Fruit fly (Drosophila melanogaster) whole organism, pupa: Measurements from ENCODE around the gene CG8507.
A peak's percentile ranks its signal among the peaks of the same experiment; 100 is the strongest.

Experiments used
- CG10348 ChIP-seq: fragments of 200-800 bp; sonication (Bioruptor generic); IDR thresholded peaks from 2 replicates; pipeline ENCODE4 v1.3.6; 2022; ENCODE audit warnings: missing biosample characterization, missing genetic modification characterization
- CG12605 ChIP-seq: fragments of 200-800 bp; sonication (Bioruptor generic); IDR thresholded peaks from 2 replicates; pipeline ENCODE4 v1.3.6; 2022; ENCODE audit warnings: missing biosample characterization, missing genetic modification characterization
- CG13204 ChIP-seq: fragments of 200-800 bp; sonication (Bioruptor generic); optimal IDR thresholded peaks from 2 replicates; lab custom pipeline; 2018; ENCODE audit warnings: missing biosample characterization, mild to moderate bottlenecking, missing genetic modification characterization, moderate library complexity
- CG14655 ChIP-seq: fragments of 200-800 bp; sonication (Bioruptor generic); optimal IDR thresholded peaks from 3 replicates; lab custom pipeline; 2017; ENCODE audit warnings: mild to moderate bottlenecking, missing biosample characterization, missing genetic modification reagents, missing genetic modification characterization
- CG15710 ChIP-seq: fragments of 200-800 bp; sonication (Bioruptor generic); optimal IDR thresholded peaks from 2 replicates; lab custom pipeline; 2018; ENCODE audit warnings: missing biosample characterization, mild to moderate bottlenecking, missing genetic modification characterization, moderate library complexity
- CG17806 ChIP-seq: fragments of 200-800 bp; sonication (Bioruptor generic); optimal IDR thresholded peaks from 2 replicates; lab custom pipeline; 2018; ENCODE audit warnings: missing biosample characterization, mild to moderate bottlenecking, missing genetic modification characterization, moderate library complexity
- CG32121 ChIP-seq: fragments of 200-800 bp; sonication (Bioruptor generic); IDR thresholded peaks from 2 replicates; pipeline ENCODE4 v1.3.6; 2022; ENCODE audit warnings: missing biosample characterization, missing genetic modification characterization
- CG34367 ChIP-seq: fragments of 200-800 bp; sonication (Bioruptor generic); optimal IDR thresholded peaks from 2 replicates; lab custom pipeline; 2018; ENCODE audit warnings: missing biosample characterization, mild to moderate bottlenecking, missing genetic modification characterization
- CG4496 ChIP-seq: fragments of 200-800 bp; sonication (Bioruptor generic); IDR thresholded peaks from 3 replicates; pipeline ENCODE4 v1.3.6; 2022; ENCODE audit warnings: missing biosample characterization, missing genetic modification characterization
- CG8159 ChIP-seq: fragments of 200-800 bp; sonication (Bioruptor generic); optimal IDR thresholded peaks from 3 replicates; lab custom pipeline; 2018; ENCODE audit warnings: missing biosample characterization, mild to moderate bottlenecking, missing genetic modification characterization, moderate library complexity
- CG8301 ChIP-seq: fragments of 200-800 bp; sonication (Bioruptor generic); optimal IDR thresholded peaks from 2 replicates; lab custom pipeline; 2018; ENCODE audit warnings: missing biosample characterization, mild to moderate bottlenecking, missing genetic modification characterization
- CG9948 ChIP-seq: fragments of 200-800 bp; sonication (Bioruptor generic); optimal IDR thresholded peaks from 2 replicates; lab custom pipeline; 2018; ENCODE audit warnings: missing biosample characterization, mild to moderate bottlenecking, missing genetic modification characterization, moderate library complexity
- D1 ChIP-seq: fragments of 200-800 bp; sonication (Bioruptor generic); optimal IDR thresholded peaks from 2 replicates; lab custom pipeline; 2018; ENCODE audit warnings: missing biosample characterization, mild to moderate bottlenecking, missing genetic modification characterization, moderate library complexity
- EcR ChIP-seq: fragments of 200-800 bp; sonication (Bioruptor generic); optimal IDR thresholded peaks from 3 replicates; lab custom pipeline; 2019; ENCODE audit warnings: missing biosample characterization, missing genetic modification characterization, mild to moderate bottlenecking, moderate library complexity, missing genetic modification reagents
- Ets98B ChIP-seq: fragments of 200-800 bp; sonication (Bioruptor generic); IDR thresholded peaks from 2 replicates; pipeline ENCODE4 v1.3.6; 2022; ENCODE audit warnings: missing biosample characterization, missing genetic modification characterization
- Pif1A ChIP-seq: fragments of 200-800 bp; sonication (Bioruptor generic); optimal IDR thresholded peaks from 3 replicates; lab custom pipeline; 2016; ENCODE audit warnings: missing biosample characterization, missing genetic modification characterization
- Pif1B ChIP-seq: fragments of 200-800 bp; sonication (Bioruptor generic); optimal IDR thresholded peaks from 3 replicates; lab custom pipeline; 2016; ENCODE audit warnings: missing biosample characterization, missing genetic modification characterization
- Snoo ChIP-seq: fragments of 200-800 bp; sonication (Bioruptor generic); optimal IDR thresholded peaks from 3 replicates; lab custom pipeline; 2017; ENCODE audit warnings: missing biosample characterization, mild to moderate bottlenecking, missing genetic modification characterization, inconsistent platforms
- fd96Ca ChIP-seq: fragments of 200-800 bp; sonication (Bioruptor generic); IDR thresholded peaks from 3 replicates; pipeline ENCODE4 v1.3.6; 2022; ENCODE audit warnings: missing biosample characterization, missing genetic modification characterization
- gl ChIP-seq: fragments of 200-800 bp; sonication (Bioruptor generic); optimal IDR thresholded peaks from 2 replicates; lab custom pipeline; 2018; ENCODE audit warnings: missing biosample characterization, mild to moderate bottlenecking, missing genetic modification characterization
- rn ChIP-seq: fragments of 200-800 bp; sonication (Bioruptor generic); IDR thresholded peaks from 2 replicates; pipeline ENCODE4 v1.3.6; 2022; ENCODE audit warnings: missing biosample characterization, missing genetic modification characterization

The CG8507 gene

dm6 chr3R:9747272-9747874 is 43.9 kb upstream of the CG8507 start, which contains the start of gene CG12948:
Gene CG12948, minus strand, starts transcription at chr3R:9747744.
- peak; percentile 51 for TF ChIP-seq EcR (GFP tag; lab: Kevin White, UChicago)
- no peak for TF ChIP-seq rn (GFP tag; lab: Robert Waterston, UW)
- peak; percentile 47; the same call in 1 of the 3 replicates for TF ChIP-seq CG4496
- no peak for TF ChIP-seq CG8301 (tag; lab: Kevin White, UChicago)
- peak; percentile 29 for TF ChIP-seq gl (tag; lab: Kevin White, UChicago)
- TF ChIP-seq Snoo: peak; percentile 55
- peak; percentile 53 for TF ChIP-seq CG15710 (tag; lab: Kevin White, UChicago)
- no peak for TF ChIP-seq CG10348 (GFP tag; lab: Robert Waterston, UW)
- peak; percentile 7; the same call in 1 of the 3 replicates for TF ChIP-seq fd96Ca (GFP tag; lab: Robert Waterston, UW)
- TF ChIP-seq CG17806 (tag; lab: Kevin White, UChicago): peak; percentile 23
- peak; percentile 24; the same call in 1 of the 2 replicates for TF ChIP-seq CG32121
- peak; percentile 24 for TF ChIP-seq CG9948
- TF ChIP-seq CG14655 (GFP tag; lab: Kevin White, UChicago): no peak
- TF ChIP-seq Ets98B (GFP tag; lab: Robert Waterston, UW): peak; percentile 35; the same call in 1 of the 2 replicates

- TF ChIP-seq CG15710 (tag; lab: Kevin White, UChicago): no peak
- TF ChIP-seq CG9948: no peak
- no peak for TF ChIP-seq CG8159 (tag; lab: Kevin White, UChicago)
- no peak for TF ChIP-seq CG14655 (GFP tag; lab: Kevin White, UChicago)
- TF ChIP-seq Pif1A (GFP tag; lab: Kevin White, UChicago): no peak
- TF ChIP-seq CG4496: no peak
- TF ChIP-seq Pif1B (GFP tag; lab: Kevin White, UChicago): no peak
- TF ChIP-seq CG13204 (GFP tag; lab: Kevin White, UChicago): no peak
- no peak for TF ChIP-seq CG34367 (tag; lab: Kevin White, UChicago)
- no peak for TF ChIP-seq CG12605 (GFP tag; lab: Robert Waterston, UW)
- TF ChIP-seq rn (GFP tag; lab: Robert Waterston, UW): no peak
- no peak for TF ChIP-seq CG8301 (tag; lab: Kevin White, UChicago)
- no peak for TF ChIP-seq gl (tag; lab: Kevin White, UChicago)
- TF ChIP-seq EcR (GFP tag; lab: Kevin White, UChicago): no peak
- TF ChIP-seq CG32121: no peak
- no peak for TF ChIP-seq fd96Ca (GFP tag; lab: Robert Waterston, UW)
- TF ChIP-seq, all 21 proteins: peak for 0
Measured at dm6 chr3R:9747875-9747899, 43.6 kb upstream of the CG8507 start, which contains the start of gene PpD3. Gene PpD3, plus strand, starts transcription at chr3R:9747875.

dm6 chr3R:9747900-9748663 is 43.2 kb upstream of the CG8507 start:
- no peak for TF ChIP-seq CG4496
- no peak for TF ChIP-seq CG12605 (GFP tag; lab: Robert Waterston, UW)
- no peak for TF ChIP-seq CG9948
- TF ChIP-seq D1: no peak
- no peak for TF ChIP-seq fd96Ca (GFP tag; lab: Robert Waterston, UW)
- no peak for TF ChIP-seq CG34367 (tag; lab: Kevin White, UChicago)
- TF ChIP-seq Pif1B (GFP tag; lab: Kevin White, UChicago): no peak
- no peak for TF ChIP-seq Pif1A (GFP tag; lab: Kevin White, UChicago)
- no peak for TF ChIP-seq CG13204 (GFP tag; lab: Kevin White, UChicago)

dm6 chr3R:9754487-9754886 is 36.8 kb upstream of the CG8507 start, which contains the start of gene Tti1:
Gene Tti1, minus strand, starts transcription at chr3R:9754686.
- TF ChIP-seq CG8301 (tag; lab: Kevin White, UChicago) (no peak), CG4496 (no peak), CG34367 (tag; lab: Kevin White, UChicago) (no peak), CG13204 (GFP tag; lab: Kevin White, UChicago) (no peak), Pif1B (GFP tag; lab: Kevin White, UChicago) (no peak), Snoo (no peak), CG8159 (tag; lab: Kevin White, UChicago) (no peak), CG12605 (GFP tag; lab: Robert Waterston, UW) (no peak), Pif1A (GFP tag; lab: Kevin White, UChicago) (no peak), CG17806 (tag; lab: Kevin White, UChicago) (no peak), CG32121 (no peak), D1 (no peak), CG14655 (GFP tag; lab: Kevin White, UChicago) (no peak), gl (tag; lab: Kevin White, UChicago) (no peak), EcR (GFP tag; lab: Kevin White, UChicago) (no peak)
- TF ChIP-seq, all 21 proteins: peak for 0

dm6 chr3R:9756187-9756586 is 35.1 kb upstream of the CG8507 start, which contains the start of the genes Alg12 and Rpt3R:
Gene Alg12, plus strand, starts transcription at chr3R:9756491.
Gene Rpt3R, minus strand, starts transcription at chr3R:9756510.
- TF ChIP-seq fd96Ca (GFP tag; lab: Robert Waterston, UW) (no peak), EcR (GFP tag; lab: Kevin White, UChicago) (peak; percentile 54)
